Worm (Caenorhabditis elegans) whole organism, midembryonic: ENCODE results near the gene dhs-29.

Experiments
- flt-1 ChIP-seq: fragments of 200-800 bp; sonication (Bioruptor generic); IDR thresholded peaks from 2 replicates; pipeline ENCODE4 v1.3.6; 2022; ENCODE audit warnings: missing genetic modification characterization, missing compliant biosample characterization
- klf-2 ChIP-seq: fragments of 200-800 bp; sonication (Bioruptor generic); conservative IDR thresholded peaks from 2 replicates; pipeline ENCODE4 v1.3.6; 2022; ENCODE audit warnings: missing genetic modification reagents, missing genetic modification characterization, missing compliant biosample characterization
- ref-1 ChIP-seq: fragments of 200-800 bp; sonication (Bioruptor generic); conservative IDR thresholded peaks from 2 replicates; pipeline ENCODE4 v1.3.6; 2022; ENCODE audit warnings: missing genetic modification reagents, missing genetic modification characterization, missing compliant biosample characterization

- TF ChIP-seq ref-1, result no peak
- TF ChIP-seq flt-1, result no peak
- TF ChIP-seq klf-2 (GFP tag; lab: Robert Waterston, UW), result no peak
Observed at ce11 chrX:7653708-7654390, 10.9 kb downstream of the dhs-29 start.
